Fruit fly (Drosophila melanogaster): ENCODE data around the gene Ahcy.
A peak's percentile ranks its signal among the peaks of the same experiment; 100 is the strongest.

Gene Ahcy

dm6 chrX:15496651-15497409, 46.8 kb downstream of the Ahcy start (continued):
- no peak for TF ChIP-seq CG17802 (tag; optimal IDR thresholded peaks at IDR 0.05)
- TF ChIP-seq hb (GFP tag; IDR thresholded peaks at IDR 0.05; ENCODE audit: partially characterized antibody) = no peak
- no peak for TF ChIP-seq CG6175 (GFP tag; IDR thresholded peaks at IDR 0.05)
- TF ChIP-seq chinmo (GFP tag; IDR thresholded peaks at IDR 0.05; ENCODE audit: partially characterized antibody) = 0 out of 4 replicates have a peak, but pooled peaks have one; percentile 49
- peak; percentile 55; the same call in 1 of the 2 replicates for TF ChIP-seq GATAe (GFP tag; conservative IDR thresholded peaks at IDR 0.05)
- no peak for TF ChIP-seq CG14860 (GFP tag; IDR thresholded peaks at IDR 0.05; ENCODE audit: partially characterized antibody)
- TF ChIP-seq Nf-YC (tag; optimal IDR thresholded peaks at IDR 0.05) = no peak
- peak; percentile 12 for TF ChIP-seq grau (tag; optimal IDR thresholded peaks at IDR 0.05)
- TF ChIP-seq CG18599 (GFP tag; optimal IDR thresholded peaks at IDR 0.05) = peak; percentile 13
- no peak for TF ChIP-seq inv (GFP tag; IDR thresholded peaks at IDR 0.05; ENCODE audit: partially characterized antibody)
- no peak for TF ChIP-seq Ets65A (GFP tag)
- no peak for TF ChIP-seq Sry-β (GFP tag; optimal IDR thresholded peaks at IDR 0.05)
- no peak for TF ChIP-seq dysf (GFP tag; IDR thresholded peaks at IDR 0.05)
- peak; percentile 44 for TF ChIP-seq sug (tag; optimal IDR thresholded peaks at IDR 0.05)
- no peak for TF ChIP-seq Blimp-1 (GFP tag; optimal IDR thresholded peaks at IDR 0.05)
- TF ChIP-seq Hey (tag; optimal IDR thresholded peaks at IDR 0.05) = no peak
- no peak for TF ChIP-seq NC2α (GFP tag; optimal IDR thresholded peaks at IDR 0.05)
- TF ChIP-seq Oli (tag; optimal IDR thresholded peaks at IDR 0.05) = no peak
- no peak for TF ChIP-seq grn (GFP tag; optimal IDR thresholded peaks at IDR 0.05)
- no peak for TF ChIP-seq CG12299 (tag; optimal IDR thresholded peaks at IDR 0.05)
- no peak for TF ChIP-seq PHDP (tag; optimal IDR thresholded peaks at IDR 0.05)
- TF ChIP-seq lmd (GFP tag; IDR thresholded peaks at IDR 0.05) = no peak
- no peak for TF ChIP-seq crc (GFP tag; optimal IDR thresholded peaks at IDR 0.05)
- TF ChIP-seq slou (GFP tag; optimal IDR thresholded peaks at IDR 0.05) = no peak
- TF ChIP-seq CG4328 (GFP tag; optimal IDR thresholded peaks at IDR 0.05) = no peak
- TF ChIP-seq CG7357 (GFP tag; IDR thresholded peaks at IDR 0.05) = no peak
- TF ChIP-seq gsb (GFP tag; IDR thresholded peaks at IDR 0.05) = no peak
- no peak for TF ChIP-seq dpn (GFP tag; optimal IDR thresholded peaks at IDR 0.05)
- TF ChIP-seq mirr (GFP tag; optimal IDR thresholded peaks at IDR 0.05) = peak; percentile 42
- no peak for TF ChIP-seq pho (GFP tag; optimal IDR thresholded peaks at IDR 0.05)
- TF ChIP-seq CG10462 (GFP tag; optimal IDR thresholded peaks at IDR 0.05) = no peak
- no peak for TF ChIP-seq CG4360 (GFP tag; IDR thresholded peaks at IDR 0.05)
- TF ChIP-seq luna (GFP tag; optimal IDR thresholded peaks at IDR 0.05) = no peak
- TF ChIP-seq dan (GFP tag; IDR thresholded peaks at IDR 0.05) = no peak
- TF ChIP-seq CG8359 (GFP tag; optimal IDR thresholded peaks at IDR 0.05; ENCODE audit: borderline replicate concordance) = no peak
- TF ChIP-seq Atf6 (GFP tag; IDR thresholded peaks at IDR 0.05) = no peak
- peak; percentile 17 for TF ChIP-seq CG7745 (tag; optimal IDR thresholded peaks at IDR 0.05)
- TF ChIP-seq CG9876 (GFP tag; optimal IDR thresholded peaks at IDR 0.05) = no peak
- no peak for TF ChIP-seq nmo (GFP tag; optimal IDR thresholded peaks at IDR 0.05)
- TF ChIP-seq lilli (GFP tag; optimal IDR thresholded peaks at IDR 0.05) = no peak
- peak; percentile 70 for TF ChIP-seq Vsx1 (GFP tag; optimal IDR thresholded peaks at IDR 0.05)
- TF ChIP-seq mam (GFP tag; optimal IDR thresholded peaks at IDR 0.05) = no peak
- no peak for TF ChIP-seq Neu2 (GFP tag; optimal IDR thresholded peaks at IDR 0.05; ENCODE audit: borderline replicate concordance)
- no peak for TF ChIP-seq caup (GFP tag; optimal IDR thresholded peaks at IDR 0.05; ENCODE audit: severe bottlenecking)
- no peak for TF ChIP-seq salm (tag; optimal IDR thresholded peaks at IDR 0.05)
- no peak for TF ChIP-seq CG3065 (GFP tag; optimal IDR thresholded peaks at IDR 0.05)
- TF ChIP-seq CG7987 (GFP tag; optimal IDR thresholded peaks at IDR 0.05) = no peak
- peak; percentile 29 for TF ChIP-seq cg (GFP tag; optimal IDR thresholded peaks at IDR 0.05)
